Fruit fly (Drosophila melanogaster): Measurements from ENCODE around the gene mei-9.

mei-9 gene

DNA sequence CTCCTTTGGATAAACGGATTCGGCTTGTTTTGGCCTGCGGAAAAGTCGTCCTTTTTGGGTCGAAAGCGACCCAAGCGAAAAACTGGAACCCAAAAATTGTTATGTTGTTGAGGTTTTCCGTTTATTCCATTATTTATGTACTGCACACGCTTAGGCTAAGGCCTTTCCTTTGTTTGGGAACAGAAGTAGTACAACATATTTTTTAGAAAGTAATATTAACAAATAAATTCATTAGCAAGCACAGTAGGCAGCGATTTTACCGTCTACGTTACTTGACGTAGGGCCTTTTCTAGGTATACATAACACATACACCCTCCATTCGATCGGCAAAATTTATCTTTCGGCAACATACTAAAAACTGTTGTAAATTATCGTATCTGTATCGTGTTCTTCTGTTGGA is 50.2 kb downstream of the mei-9 start, which contains the start of gene CG15572:
CG15572 (plus strand) TSS at position 301 of the 400 bp plus-strand sequence.
- TF ChIP-seq klu (GFP tag; IDR thresholded peaks at IDR 0.05), result no peak

DNA sequence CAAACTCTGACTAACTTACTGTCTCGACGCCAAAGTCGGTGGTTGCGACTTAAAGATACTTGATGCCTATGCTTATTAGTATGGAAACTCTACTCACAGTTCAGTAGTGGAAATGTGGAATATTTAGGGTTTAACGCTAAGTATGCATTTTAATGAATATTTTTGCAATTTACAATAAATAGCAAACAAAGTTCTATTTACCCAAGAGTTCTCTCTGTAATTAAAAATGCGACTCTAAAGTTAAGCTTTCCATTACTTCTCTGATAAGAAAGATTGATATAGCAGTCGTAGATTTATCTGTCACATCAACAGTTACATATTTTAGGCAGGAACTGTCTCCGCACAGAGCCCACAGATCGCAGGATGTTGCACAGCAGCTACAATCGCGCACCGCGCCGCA is 52.8 kb downstream of the mei-9 start, which contains the start of gene CG12691:
CG12691 (plus strand) TSS at position 301 of the 400 bp plus-strand sequence.
- peak; percentile 26 for TF ChIP-seq Med (GFP tag)
- TF ChIP-seq wor (GFP tag; IDR thresholded peaks at IDR 0.05), result no peak

DNA sequence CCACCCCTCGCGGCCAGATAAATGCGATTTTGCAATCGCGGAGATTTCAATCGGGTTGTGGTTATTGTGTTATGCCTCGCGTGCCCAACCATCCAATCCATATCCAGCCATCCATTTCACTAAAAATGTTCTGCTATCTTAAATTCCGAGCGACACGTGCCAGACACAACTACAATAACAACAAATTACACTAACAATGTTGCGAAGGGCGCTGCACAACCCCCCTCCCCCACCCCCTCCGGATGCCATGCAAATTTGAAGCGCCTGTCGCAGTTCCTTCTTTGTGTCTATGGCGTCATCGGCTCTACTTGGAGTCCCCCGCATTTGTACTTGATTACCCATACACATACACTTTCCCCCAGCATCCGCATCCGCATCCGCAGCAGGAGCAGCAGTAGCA is 53.3 kb downstream of the mei-9 start:
- TF ChIP-seq Nf-YB (GFP tag; optimal IDR thresholded peaks at IDR 0.05) (no peak), Hey (tag; optimal IDR thresholded peaks at IDR 0.05) (peak; percentile 92), slp2 (GFP tag; optimal IDR thresholded peaks at IDR 0.05) (no peak), ham (GFP tag; IDR thresholded peaks at IDR 0.05) (no peak), CG6765 (GFP tag; optimal IDR thresholded peaks at IDR 0.05) (no peak), Atf3 (GFP tag; optimal IDR thresholded peaks at IDR 0.05) (no peak), Blimp-1 (GFP tag; optimal IDR thresholded peaks at IDR 0.05) (no peak), fd64A (GFP tag; optimal IDR thresholded peaks at IDR 0.05) (no peak), abd-A (tag; optimal IDR thresholded peaks at IDR 0.05) (peak; percentile 23), CG11695 (GFP tag; IDR thresholded peaks at IDR 0.05) (no peak), Med (GFP tag) (peak; percentile 56)

DNA sequence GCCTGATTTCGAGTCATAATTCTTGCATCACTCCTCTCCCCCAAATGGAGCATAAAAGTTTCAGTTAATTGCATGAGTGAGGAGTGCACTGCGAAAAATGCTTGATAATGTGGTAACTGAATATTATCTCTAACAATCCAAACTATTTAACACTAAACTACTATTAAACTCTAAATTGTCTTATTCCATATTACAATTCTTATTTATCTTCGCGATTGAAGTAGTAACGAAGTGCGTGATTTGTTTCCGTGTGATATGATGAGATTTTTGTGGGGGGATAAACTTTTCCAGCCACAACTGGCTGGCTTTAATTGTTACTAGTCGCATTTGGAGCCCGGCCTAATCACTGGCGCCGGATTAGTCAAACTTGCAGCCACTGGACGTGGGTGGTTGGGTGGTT is 54.3 kb downstream of the mei-9 start:
- peak in 1 of 2 experiments; percentile 30 for TF ChIP-seq Hr51 (GFP tag; optimal IDR thresholded peaks at IDR 0.05)
- TF ChIP-seq Ptx1 (GFP tag; IDR thresholded peaks at IDR 0.05), result 0 out of 2 replicates have a peak, but pooled peaks have one; percentile 23
- TF ChIP-seq CG18599 (GFP tag; optimal IDR thresholded peaks at IDR 0.05), result peak; percentile 8
- peak; percentile 60 for TF ChIP-seq sens (GFP tag)
- TF ChIP-seq CG2678 (tag; optimal IDR thresholded peaks at IDR 0.05), result peak; percentile 5
- TF ChIP-seq Sox102F (GFP tag; optimal IDR thresholded peaks at IDR 0.05), result peak; percentile 19
- TF ChIP-seq Hmr (GFP tag; optimal IDR thresholded peaks at IDR 0.05), result no peak
- TF ChIP-seq CG1603 (tag; optimal IDR thresholded peaks at IDR 0.05), result peak; percentile 34
- no peak for TF ChIP-seq Sry-δ (GFP tag; optimal IDR thresholded peaks at IDR 0.05)
- peak; percentile 4 for TF ChIP-seq CG7839 (tag; optimal IDR thresholded peaks at IDR 0.05)
- TF ChIP-seq dmrt99B (tag; optimal IDR thresholded peaks at IDR 0.05), result peak; percentile 38
- no peak for TF ChIP-seq CG4707 (GFP tag; optimal IDR thresholded peaks at IDR 0.05)
- TF ChIP-seq unpg (GFP tag; optimal IDR thresholded peaks at IDR 0.05), result peak; percentile 12
- TF ChIP-seq gem (tag; optimal IDR thresholded peaks at IDR 0.05), result peak; percentile 39
- peak; percentile 22 for TF ChIP-seq CG11504 (tag; optimal IDR thresholded peaks at IDR 0.05)
- no peak for TF ChIP-seq bsh (GFP tag; optimal IDR thresholded peaks at IDR 0.05)
- peak; percentile 61 for TF ChIP-seq Med (GFP tag)
- no peak for TF ChIP-seq CG8290 (GFP tag; optimal IDR thresholded peaks at IDR 0.05)
- peak in 1 of 2 experiments; percentile 25 for TF ChIP-seq CG8290 (tag; optimal IDR thresholded peaks at IDR 0.05)
- TF ChIP-seq row (GFP tag; IDR thresholded peaks at IDR 0.05), result peak; percentile 37
- peak; percentile 70; the same call in 1 of the 2 replicates for TF ChIP-seq Drgx (GFP tag; IDR thresholded peaks at IDR 0.05)
- no peak for TF ChIP-seq Deaf1 (tag; optimal IDR thresholded peaks at IDR 0.05)
